Fruit fly (Drosophila melanogaster): ENCODE results near the gene nrv3.
A peak's percentile ranks its signal among the peaks of the same experiment; 100 is the strongest.

Gene nrv3

dm6 chr2L:21379790-21380349, at the start of gene nrv3:
Gene nrv3, plus strand, starts transcription at chr2L:21380000.
- no peak for TF ChIP-seq Sox14 (GFP tag; optimal IDR thresholded peaks at IDR 0.05)
- TF ChIP-seq Eip78C (GFP tag): peak; percentile 29

- TF ChIP-seq CG11762 (GFP tag; optimal IDR thresholded peaks at IDR 0.05; ENCODE audit: insufficient read depth) (no peak), net (GFP tag; optimal IDR thresholded peaks at IDR 0.05) (no peak), CG1621 (tag; optimal IDR thresholded peaks at IDR 0.05) (no peak), CG32006 (GFP tag; optimal IDR thresholded peaks at IDR 0.05) (no peak), CG6808 (GFP tag; optimal IDR thresholded peaks at IDR 0.05) (no peak), CG9139 (GFP tag; optimal IDR thresholded peaks at IDR 0.05) (no peak), CG8319 (GFP tag; optimal IDR thresholded peaks at IDR 0.05) (no peak), Hr39 (GFP tag; optimal IDR thresholded peaks at IDR 0.05) (no peak), Ets96B (tag; optimal IDR thresholded peaks at IDR 0.05) (no peak), CG6854 (GFP tag; optimal IDR thresholded peaks at IDR 0.05) (no peak), lz (GFP tag; optimal IDR thresholded peaks at IDR 0.05) (no peak), CG7368 (GFP tag; optimal IDR thresholded peaks at IDR 0.05) (no peak)
Observed at dm6 chr2L:21330823-21331222, 49.0 kb upstream of the nrv3 start.

dm6 chr2L:21331502-21331901, 48.3 kb upstream of the nrv3 start, which contains the start of gene dimm:
Gene dimm, plus strand, starts transcription at chr2L:21331756.
- TF ChIP-seq fd85E (GFP tag; optimal IDR thresholded peaks at IDR 0.05) (no peak), esn (GFP tag; optimal IDR thresholded peaks at IDR 0.05) (no peak), CG4318 (GFP tag; optimal IDR thresholded peaks at IDR 0.05) (no peak), dsx (GFP tag; optimal IDR thresholded peaks at IDR 0.05; ENCODE audit: poor library complexity, severe bottlenecking) (no peak), Ets21C (GFP tag; optimal IDR thresholded peaks at IDR 0.05) (no peak), Sox14 (GFP tag; optimal IDR thresholded peaks at IDR 0.05) (no peak), CG11902 (GFP tag; optimal IDR thresholded peaks at IDR 0.05) (no peak), Lpt (GFP tag; optimal IDR thresholded peaks at IDR 0.05) (no peak), CG7368 (GFP tag; optimal IDR thresholded peaks at IDR 0.05) (no peak), CG3032 (tag; optimal IDR thresholded peaks at IDR 0.05) (no peak), CG6792 (GFP tag; optimal IDR thresholded peaks at IDR 0.05) (no peak), CG11762 (GFP tag; optimal IDR thresholded peaks at IDR 0.05; ENCODE audit: insufficient read depth) (no peak), Hr38 (GFP tag; optimal IDR thresholded peaks at IDR 0.05) (no peak), vri (GFP tag; optimal IDR thresholded peaks at IDR 0.05) (no peak), fkh (GFP tag; optimal IDR thresholded peaks at IDR 0.05) (no peak), salr (GFP tag; optimal IDR thresholded peaks at IDR 0.05) (no peak), CG32006 (GFP tag; optimal IDR thresholded peaks at IDR 0.05) (no peak), CG16779 (tag; optimal IDR thresholded peaks at IDR 0.05) (no peak), CG6276 (GFP tag; optimal IDR thresholded peaks at IDR 0.05) (no peak)

- TF ChIP-seq esn (GFP tag; optimal IDR thresholded peaks at IDR 0.05): no peak
- TF ChIP-seq Ets96B (tag; optimal IDR thresholded peaks at IDR 0.05): no peak
- no peak for TF ChIP-seq fd85E (GFP tag; optimal IDR thresholded peaks at IDR 0.05)
- TF ChIP-seq fkh (GFP tag; optimal IDR thresholded peaks at IDR 0.05): no peak
- no peak for TF ChIP-seq CG10669 (GFP tag; optimal IDR thresholded peaks at IDR 0.05)
- TF ChIP-seq Met (GFP tag; optimal IDR thresholded peaks at IDR 0.05): no peak
Observed at dm6 chr2L:21341706-21342105, 38.1 kb upstream of the nrv3 start.

dm6 chr2L:21344203-21344753, 35.5 kb upstream of the nrv3 start, which contains the start of gene Tsp39D:
Gene Tsp39D, plus strand, starts transcription at chr2L:21344607.
- TF ChIP-seq CG6792 (GFP tag; optimal IDR thresholded peaks at IDR 0.05) (no peak), Smox (GFP tag; optimal IDR thresholded peaks at IDR 0.05) (peak; percentile 10), fd85E (GFP tag; optimal IDR thresholded peaks at IDR 0.05) (no peak), CG8632 (GFP tag; optimal IDR thresholded peaks at IDR 0.05) (no peak), CG10631 (GFP tag; optimal IDR thresholded peaks at IDR 0.05) (peak; percentile 17), cyc (GFP tag; optimal IDR thresholded peaks at IDR 0.05) (peak; percentile 14), CG15336 (GFP tag; IDR thresholded peaks at IDR 0.05) (no peak), fkh (GFP tag; optimal IDR thresholded peaks at IDR 0.05) (no peak), dac (GFP tag; optimal IDR thresholded peaks at IDR 0.05) (no peak), Ets21C (GFP tag; optimal IDR thresholded peaks at IDR 0.05) (peak; percentile 22), pdm3 (GFP tag; optimal IDR thresholded peaks at IDR 0.05) (no peak), Met (GFP tag; optimal IDR thresholded peaks at IDR 0.05) (no peak), esn (GFP tag; optimal IDR thresholded peaks at IDR 0.05) (peak; percentile 2), CG8319 (GFP tag; optimal IDR thresholded peaks at IDR 0.05) (no peak), lz (GFP tag; optimal IDR thresholded peaks at IDR 0.05) (peak; percentile 27), dsx (GFP tag; optimal IDR thresholded peaks at IDR 0.05; ENCODE audit: poor library complexity, severe bottlenecking) (no peak), CG3919 (GFP tag; optimal IDR thresholded peaks at IDR 0.05) (no peak), topi (GFP tag; optimal IDR thresholded peaks at IDR 0.05) (peak; percentile 29), CG3032 (tag; optimal IDR thresholded peaks at IDR 0.05) (no peak), Eip78C (GFP tag) (peak; percentile 82), CG11294 (GFP tag; IDR thresholded peaks at IDR 0.05) (no peak)
